Worm (Caenorhabditis elegans) whole organism, young adult: ENCODE measurements around the gene col-178.

Experiments
- B0035.1 ChIP-seq: sonication (generic microtip); optimal IDR thresholded peaks from 2 replicates; lab custom pipeline; 2016; ENCODE audit warnings: missing genetic modification characterization, mild to moderate bottlenecking, missing compliant biosample characterization, missing genotype, missing genetic modification reagents
- K11D2.4 ChIP-seq: fragments of 200-800 bp; sonication (Bioruptor generic); IDR thresholded peaks from 2 replicates; pipeline ENCODE4 v1.3.6; 2022; ENCODE audit warnings: missing genetic modification reagents, missing genetic modification characterization, missing compliant biosample characterization
- T07F8.4 ChIP-seq: sonication (generic microtip); optimal IDR thresholded peaks from 2 replicates; lab custom pipeline; 2016; ENCODE audit warnings: mild to moderate bottlenecking, missing genetic modification characterization, moderate library complexity, missing compliant biosample characterization
- Y53F4B.3 ChIP-seq: fragments of 200-800 bp; sonication (Bioruptor generic); IDR thresholded peaks from 2 replicates; pipeline ENCODE4 v1.3.6; 2022; ENCODE audit warnings: missing genetic modification reagents, missing genetic modification characterization, missing compliant biosample characterization
- Y67H2A.10 ChIP-seq: fragments of 200-800 bp; sonication (Bioruptor generic); conservative IDR thresholded peaks from 2 replicates; pipeline ENCODE4 v1.3.6; 2022; ENCODE audit warnings: missing genetic modification reagents, missing genetic modification characterization, missing compliant biosample characterization
- Y79H2A.3 ChIP-seq: fragments of 200-800 bp; sonication (Bioruptor generic); conservative IDR thresholded peaks from 2 replicates; pipeline ENCODE4 v1.3.6; 2022; ENCODE audit warnings: missing genetic modification reagents, missing genetic modification characterization, missing compliant biosample characterization
- atf-7 ChIP-seq: sonication (generic microtip); optimal IDR thresholded peaks from 2 replicates; lab custom pipeline; 2017; ENCODE audit warnings: mild to moderate bottlenecking, missing genetic modification characterization, missing compliant biosample characterization
- attf-6 ChIP-seq: fragments of 200-800 bp; sonication (Bioruptor generic); IDR thresholded peaks from 2 replicates; pipeline ENCODE4 v1.3.6; 2022; ENCODE audit warnings: missing genetic modification reagents, missing genetic modification characterization, missing compliant biosample characterization
- cebp-2 ChIP-seq: fragments of 200-800 bp; sonication (Bioruptor generic); IDR thresholded peaks from 2 replicates; pipeline ENCODE4 v1.3.6; 2022; ENCODE audit warnings: missing genetic modification characterization, missing compliant biosample characterization
- ceh-27 ChIP-seq: fragments of 200-800 bp; sonication (Bioruptor generic); optimal IDR thresholded peaks from 2 replicates; lab custom pipeline; 2018; ENCODE audit warnings: mild to moderate bottlenecking, missing genetic modification characterization, moderate library complexity, missing compliant biosample characterization
- ceh-58 ChIP-seq: fragments of 200-800 bp; sonication (Bioruptor generic); IDR thresholded peaks from 2 replicates; pipeline ENCODE4 v1.3.6; 2022; ENCODE audit warnings: missing genetic modification characterization, missing compliant biosample characterization
- ceh-91 ChIP-seq: fragments of 200-800 bp; sonication (Bioruptor generic); IDR thresholded peaks from 2 replicates; pipeline ENCODE4 v1.3.6; 2022; ENCODE audit warnings: missing genetic modification reagents, missing genetic modification characterization, missing compliant biosample characterization
- die-1 ChIP-seq: sonication (generic microtip); optimal IDR thresholded peaks from 2 replicates; lab custom pipeline; 2016; ENCODE audit warnings: missing genotype, mild to moderate bottlenecking, missing genetic modification characterization, missing compliant biosample characterization
- dox-1 ChIP-seq: fragments of 200-800 bp; sonication (Bioruptor generic); IDR thresholded peaks from 2 replicates; pipeline ENCODE4 v1.3.6; 2022; ENCODE audit warnings: missing genetic modification reagents, missing genetic modification characterization, missing compliant biosample characterization
- dpl-1 ChIP-seq: fragments of 150-350 bp; optimal IDR thresholded peaks from 2 replicates; lab custom pipeline; 2014; ENCODE audit warnings: missing biosample characterization, missing genetic modification reagents, missing genetic modification characterization
- ekl-4 ChIP-seq: fragments of 200-800 bp; sonication (Bioruptor generic); IDR thresholded peaks from 2 replicates; pipeline ENCODE4 v1.3.6; 2022; ENCODE audit warnings: missing genetic modification reagents, missing genetic modification characterization, missing compliant biosample characterization
- hmg-1.2 ChIP-seq: fragments of 200-800 bp; sonication (Bioruptor generic); IDR thresholded peaks from 2 replicates; pipeline ENCODE4 v1.3.6; 2022; ENCODE audit warnings: missing genetic modification reagents, missing genetic modification characterization, missing compliant biosample characterization
- lag-1 ChIP-seq: fragments of 200-800 bp; sonication (Bioruptor generic); IDR thresholded peaks from 2 replicates; pipeline ENCODE4 v1.3.6; 2022; ENCODE audit warnings: missing genetic modification reagents, missing genetic modification characterization, missing compliant biosample characterization
- let-607 ChIP-seq, 2 experiments: fragments of 200-800 bp in 1 of 2; sonication (Bioruptor generic) in 1 of 2; sonication (generic microtip) in 1 of 2; optimal IDR thresholded peaks; 2 replicates each; lab custom pipeline; 2016 to 2018; ENCODE audit warnings: mild to moderate bottlenecking in 2 of 2, missing compliant biosample characterization in 2 of 2, missing genetic modification characterization in 2 of 2, moderate library complexity in 2 of 2, missing genotype in 1 of 2
- lin-35 ChIP-seq, 3 experiments: fragments of 150-350 bp in 2 of 3; sonication (generic microtip) in 1 of 3; optimal IDR thresholded peaks; 2 replicates each; lab custom pipeline; 2014 to 2018; ENCODE audit warnings: missing biosample characterization in 3 of 3, missing genetic modification characterization in 3 of 3, missing genetic modification reagents in 3 of 3
- lin-40 ChIP-seq: sonication (generic microtip); optimal IDR thresholded peaks from 2 replicates; lab custom pipeline; 2016; ENCODE audit warnings: missing genetic modification characterization, mild to moderate bottlenecking, missing compliant biosample characterization, missing genotype, missing genetic modification reagents
- lsy-27 ChIP-seq: sonication (generic microtip); optimal IDR thresholded peaks from 2 replicates; lab custom pipeline; 2017; ENCODE audit warnings: missing genetic modification characterization, mild to moderate bottlenecking, missing compliant biosample characterization, antibody characterized with exemption, missing genotype, borderline replicate concordance; ENCODE audit not compliant: insufficient read depth
- mel-28 ChIP-seq: sonication (generic microtip); optimal IDR thresholded peaks from 2 replicates; lab custom pipeline; 2016; ENCODE audit warnings: borderline replicate concordance, mild to moderate bottlenecking, missing genetic modification characterization, missing compliant biosample characterization
- nfya-1 ChIP-seq: sonication (generic microtip); optimal IDR thresholded peaks from 2 replicates; lab custom pipeline; 2017; ENCODE audit warnings: antibody characterized with exemption, missing compliant biosample characterization, missing genetic modification characterization, borderline replicate concordance; ENCODE audit not compliant: insufficient read depth
- nfyb-1 ChIP-seq: fragments of 200-800 bp; sonication (Bioruptor generic); IDR thresholded peaks from 2 replicates; pipeline ENCODE4 v1.3.6; 2022; ENCODE audit warnings: missing genetic modification reagents, missing genetic modification characterization, missing compliant biosample characterization
- nhr-80 ChIP-seq: sonication (generic microtip); optimal IDR thresholded peaks from 2 replicates; lab custom pipeline; 2016; ENCODE audit warnings: missing genetic modification characterization, missing compliant biosample characterization
- pbrm-1 ChIP-seq: fragments of 200-800 bp; sonication (Bioruptor generic); IDR thresholded peaks from 2 replicates; pipeline ENCODE4 v1.3.6; 2022; ENCODE audit warnings: missing genetic modification reagents, missing genetic modification characterization, missing compliant biosample characterization
- rcor-1 ChIP-seq: fragments of 200-800 bp; sonication (Bioruptor generic); IDR thresholded peaks from 2 replicates; pipeline ENCODE4 v1.3.6; 2022; ENCODE audit warnings: missing genetic modification reagents, missing genetic modification characterization, missing compliant biosample characterization
- snpc-3.4 ChIP-seq: sonication (generic microtip); optimal IDR thresholded peaks from 2 replicates; lab custom pipeline; 2017; ENCODE audit warnings: missing genetic modification characterization, mild to moderate bottlenecking, missing compliant biosample characterization, antibody characterized with exemption, moderate library complexity, missing genotype, missing genetic modification reagents
- snpc-4 ChIP-seq, 5 experiments: fragments of 150-350 bp in 1 of 5; sonication (generic microtip) in 4 of 5; optimal IDR thresholded peaks; 2 replicates each; lab custom pipeline; 2014 to 2018; ENCODE audit warnings: missing genetic modification characterization in 5 of 5, missing biosample characterization in 3 of 5, antibody characterized with exemption in 2 of 5, mild to moderate bottlenecking in 2 of 5, missing compliant biosample characterization in 2 of 5, missing genotype in 2 of 5, moderate library complexity in 2 of 5, missing genetic modification reagents in 1 of 5
- tlf-1 ChIP-seq: fragments of 200-800 bp; sonication (Bioruptor generic); optimal IDR thresholded peaks from 2 replicates; lab custom pipeline; 2018; ENCODE audit warnings: mild to moderate bottlenecking, missing genetic modification characterization, missing compliant biosample characterization
- ztf-28 ChIP-seq: fragments of 200-800 bp; sonication (Bioruptor generic); IDR thresholded peaks from 2 replicates; pipeline ENCODE4 v1.3.6; 2022; ENCODE audit warnings: missing genetic modification reagents, missing genetic modification characterization, missing compliant biosample characterization

The col-178 gene

ce11 chrX:11215420-11216050 lies 16.3 kb downstream of the col-178 start, which contains the start of the genes C34F6.7 and idh-2:
C34F6.7 (minus strand) TSS chrX:11215470.
idh-2 (plus strand) TSS chrX:11216000.
- TF ChIP-seq B0035.1 (tag; lab: Kevin White, UChicago) (no peak), rcor-1 (GFP tag; lab: Robert Waterston, UW) (no peak), mel-28 (tag; lab: Kevin White, UChicago) (no peak), nhr-80 (peak; percentile 52), snpc-4 (GFP tag; optimal IDR thresholded peaks at IDR 0.05; lab: Kevin White, UChicago) (no peak), snpc-4 (tag; optimal IDR thresholded peaks at IDR 0.05; lab: Kevin White, UChicago) (no peak), lag-1 (no peak), hmg-1.2 (GFP tag; lab: Robert Waterston, UW) (peak; percentile 11; the same call in 1 of the 2 replicates), dpl-1 (no peak), ceh-91 (GFP tag; lab: Robert Waterston, UW) (no peak), nfya-1 (tag; lab: Kevin White, UChicago) (no peak), dox-1 (GFP tag; lab: Robert Waterston, UW) (peak; percentile 38; the same call in 1 of the 2 replicates), lin-40 (tag; lab: Kevin White, UChicago) (peak; percentile 6), attf-6 (GFP tag; lab: Robert Waterston, UW) (no peak), nfyb-1 (GFP tag; lab: Robert Waterston, UW) (0 out of 2 replicates have a peak, but pooled peaks have one; percentile 22), die-1 (tag; lab: Kevin White, UChicago) (no peak)
- TF ChIP-seq, all 124 proteins: peak for 5

- TF ChIP-seq Y53F4B.3 (GFP tag; lab: Robert Waterston, UW), result no peak
- TF ChIP-seq pbrm-1 (GFP tag; lab: Robert Waterston, UW), result no peak
- no peak for TF ChIP-seq lsy-27 (tag; lab: Kevin White, UChicago)
- no peak for TF ChIP-seq snpc-3.4 (tag; lab: Kevin White, UChicago)
- TF ChIP-seq rcor-1 (GFP tag; lab: Robert Waterston, UW), result no peak
- no peak for TF ChIP-seq K11D2.4 (GFP tag; lab: Robert Waterston, UW)
- TF ChIP-seq nhr-80, result no peak
- no peak for TF ChIP-seq let-607 (tag; optimal IDR thresholded peaks at IDR 0.05; lab: Kevin White, UChicago)
- TF ChIP-seq Y67H2A.10 (GFP tag; lab: Robert Waterston, UW), result no peak
Observed at ce11 chrX:11222597-11223218, 23.5 kb downstream of the col-178 start, which contains the start of gene C34F6.9. C34F6.9 (minus strand) TSS chrX:11222647.

ce11 chrX:11226595-11226994 lies 27.3 kb downstream of the col-178 start, which contains the start of gene C34F6.12:
C34F6.12 (minus strand) TSS chrX:11226695.
- TF ChIP-seq cebp-2 (GFP tag; lab: Robert Waterston, UW) (no peak), Y79H2A.3 (GFP tag; lab: Robert Waterston, UW) (no peak), ceh-58 (GFP tag; lab: Robert Waterston, UW) (no peak), ekl-4 (no peak), ztf-28 (GFP tag; lab: Robert Waterston, UW) (no peak), lin-35 (GFP tag; optimal IDR thresholded peaks at IDR 0.05; lab: Kevin White, UChicago) (no peak)

- TF ChIP-seq tlf-1 (no peak), atf-7 (tag; lab: Kevin White, UChicago) (peak; percentile 16), ceh-27 (GFP tag; lab: Kevin White, UChicago) (peak; percentile 29), nfyb-1 (GFP tag; lab: Robert Waterston, UW) (no peak), T07F8.4 (tag; lab: Kevin White, UChicago) (no peak)
Observed at ce11 chrX:11240585-11241115, 41.4 kb downstream of the col-178 start, which contains the start of gene C34F6.10. C34F6.10 (minus strand) TSS chrX:11240635.
